Fruit fly (Drosophila melanogaster) whole organism, embryonic: ENCODE results near the gene Dpm1.

Experiments
- Ada2b ChIP-seq: fragments of 200-800 bp; sonication (Bioruptor generic); IDR thresholded peaks from 2 replicates; pipeline ENCODE4 v1.3.6; 2022; ENCODE audit warnings: missing biosample characterization, missing genetic modification characterization
- B-H2 ChIP-seq: fragments of 200-800 bp; sonication (Bioruptor generic); optimal IDR thresholded peaks from 2 replicates; lab custom pipeline; 2018; ENCODE audit warnings: missing biosample characterization, mild to moderate bottlenecking, missing genetic modification characterization
- CG10209 ChIP-seq: fragments of 200-800 bp; sonication (Bioruptor generic); optimal IDR thresholded peaks from 3 replicates; lab custom pipeline; 2017; ENCODE audit warnings: missing biosample characterization, mild to moderate bottlenecking, missing genetic modification characterization, missing genetic modification reagents
- CG11093 ChIP-seq: fragments of 200-800 bp; sonication (Bioruptor generic); IDR thresholded peaks from 3 replicates; pipeline ENCODE4 v1.3.6; 2022; ENCODE audit warnings: missing biosample characterization, missing genetic modification characterization
- CG1233 ChIP-seq: fragments of 200-800 bp; sonication (Bioruptor generic); optimal IDR thresholded peaks from 4 replicates; lab custom pipeline; 2018; ENCODE audit warnings: missing biosample characterization, mild to moderate bottlenecking, missing genetic modification characterization
- CG14014 ChIP-seq: fragments of 200-800 bp; sonication (Bioruptor generic); IDR thresholded peaks from 2 replicates; pipeline ENCODE4 v1.3.6; 2022; ENCODE audit warnings: missing biosample characterization, missing genetic modification characterization
- CG16813 ChIP-seq: fragments of 200-800 bp; sonication (Bioruptor generic); IDR thresholded peaks from 3 replicates; pipeline ENCODE4 v1.3.6; 2022; ENCODE audit warnings: missing biosample characterization, missing genetic modification characterization; ENCODE audit not compliant: partially characterized antibody
- CG16815 ChIP-seq: fragments of 200-800 bp; sonication (Bioruptor generic); optimal IDR thresholded peaks from 3 replicates; lab custom pipeline; 2017; ENCODE audit warnings: missing biosample characterization, mild to moderate bottlenecking, missing genetic modification characterization
- CG18476 ChIP-seq: fragments of 200-800 bp; sonication (Bioruptor generic); optimal IDR thresholded peaks from 2 replicates; lab custom pipeline; 2016; ENCODE audit warnings: missing biosample characterization, mild to moderate bottlenecking, missing genetic modification characterization
- CG2202 ChIP-seq: fragments of 200-800 bp; sonication (Bioruptor generic); optimal IDR thresholded peaks from 2 replicates; lab custom pipeline; 2018; ENCODE audit warnings: missing biosample characterization, mild to moderate bottlenecking, missing genetic modification characterization
- CG31224 ChIP-seq: fragments of 200-800 bp; sonication (Bioruptor generic); IDR thresholded peaks from 2 replicates; pipeline ENCODE4 v1.3.6; 2022; ENCODE audit warnings: missing biosample characterization, missing genetic modification characterization
- CG3281 ChIP-seq: fragments of 200-800 bp; sonication (Bioruptor generic); optimal IDR thresholded peaks from 3 replicates; lab custom pipeline; 2017; ENCODE audit warnings: missing biosample characterization, mild to moderate bottlenecking, missing genetic modification characterization
- CG34376 ChIP-seq: fragments of 200-800 bp; sonication (Bioruptor generic); optimal IDR thresholded peaks from 2 replicates; lab custom pipeline; 2018; ENCODE audit warnings: missing biosample characterization, mild to moderate bottlenecking, missing genetic modification characterization
- CG4707 ChIP-seq: fragments of 200-800 bp; sonication (Bioruptor generic); optimal IDR thresholded peaks from 2 replicates; lab custom pipeline; 2018; ENCODE audit warnings: missing biosample characterization, mild to moderate bottlenecking, missing genetic modification characterization, moderate library complexity
- CG5953 ChIP-seq: fragments of 200-800 bp; sonication (Bioruptor generic); IDR thresholded peaks from 2 replicates; pipeline ENCODE4 v1.3.6; 2022; ENCODE audit warnings: missing biosample characterization, missing genetic modification characterization
- CG7271 ChIP-seq: fragments of 200-800 bp; sonication (Bioruptor generic); optimal IDR thresholded peaks from 2 replicates; lab custom pipeline; 2018; ENCODE audit warnings: missing biosample characterization, mild to moderate bottlenecking, missing genetic modification characterization, moderate library complexity
- CG7745 ChIP-seq: fragments of 200-800 bp; sonication (Bioruptor generic); optimal IDR thresholded peaks from 2 replicates; lab custom pipeline; 2018; ENCODE audit warnings: missing biosample characterization, mild to moderate bottlenecking, missing genetic modification characterization, moderate library complexity
- CG8924 ChIP-seq: fragments of 200-800 bp; optimal IDR thresholded peaks from 3 replicates; lab custom pipeline; 2019; ENCODE audit warnings: missing biosample characterization, mild to moderate bottlenecking, missing genetic modification characterization, moderate library complexity
- CG9727 ChIP-seq: fragments of 200-800 bp; sonication (Bioruptor generic); optimal IDR thresholded peaks from 3 replicates; lab custom pipeline; 2017; ENCODE audit warnings: missing biosample characterization, mild to moderate bottlenecking, missing genetic modification characterization
- Dek ChIP-seq: fragments of 200-800 bp; sonication (Bioruptor generic); optimal IDR thresholded peaks from 3 replicates; lab custom pipeline; 2019; ENCODE audit warnings: missing biosample characterization, mild to moderate bottlenecking, missing genetic modification characterization, moderate library complexity
- Dip3 ChIP-seq: fragments of 200-800 bp; sonication (Bioruptor generic); optimal IDR thresholded peaks from 3 replicates; lab custom pipeline; 2016; ENCODE audit warnings: missing biosample characterization, missing genetic modification characterization
- Dll ChIP-seq: fragments of 200-800 bp; sonication (Bioruptor generic); IDR thresholded peaks from 4 replicates; pipeline ENCODE4 v1.3.6; 2022; ENCODE audit warnings: missing biosample characterization, missing genetic modification characterization; ENCODE audit not compliant: partially characterized antibody
- Doc3 ChIP-seq: fragments of 200-800 bp; sonication (Bioruptor generic); IDR thresholded peaks from 3 replicates; pipeline ENCODE4 v1.3.6; 2022; ENCODE audit warnings: missing biosample characterization, missing genetic modification characterization; ENCODE audit not compliant: partially characterized antibody
- Dref ChIP-seq: fragments of 200-800 bp; sonication (Bioruptor generic); IDR thresholded peaks from 2 replicates; pipeline ENCODE4 v1.3.6; 2022; ENCODE audit warnings: missing biosample characterization, missing genetic modification characterization
- Eip74EF ChIP-seq, 2 experiments: fragments of 200-800 bp in 1 of 2; fragments of >200 bp in 1 of 2; sonication (Bioruptor generic) in 1 of 2; optimal IDR thresholded peaks; 2 replicates each; lab custom pipeline; 2017 to 2019; ENCODE audit warnings: missing biosample characterization in 2 of 2, missing genetic modification characterization in 2 of 2, mild to moderate bottlenecking in 1 of 2, moderate library complexity in 1 of 2
- Fer3 ChIP-seq: fragments of 200-800 bp; sonication (Bioruptor generic); optimal IDR thresholded peaks from 2 replicates; lab custom pipeline; 2018; ENCODE audit warnings: missing biosample characterization, mild to moderate bottlenecking, missing genetic modification characterization, moderate library complexity
- Hr51 ChIP-seq, 2 experiments: fragments of 200-800 bp; sonication (Bioruptor generic); optimal IDR thresholded peaks; 2 replicates in 1 of 2; 3 replicates in 1 of 2; lab custom pipeline; 2016 to 2018; ENCODE audit warnings: missing biosample characterization in 2 of 2, missing genetic modification characterization in 2 of 2, mild to moderate bottlenecking in 1 of 2, moderate library complexity in 1 of 2
- Hsf ChIP-seq: fragments of 200-800 bp; sonication (Bioruptor generic); optimal IDR thresholded peaks from 3 replicates; lab custom pipeline; 2016; ENCODE audit warnings: missing biosample characterization, missing genetic modification characterization
- Mad ChIP-seq: fragments of 200-800 bp; sonication (Bioruptor generic); optimal IDR thresholded peaks from 2 replicates; lab custom pipeline; 2016; ENCODE audit warnings: missing biosample characterization, missing genetic modification characterization
- NfI ChIP-seq: fragments of 200-800 bp; sonication (Bioruptor generic); optimal IDR thresholded peaks from 3 replicates; lab custom pipeline; 2018; ENCODE audit warnings: missing biosample characterization, mild to moderate bottlenecking, missing genetic modification characterization, moderate library complexity
- Rfx ChIP-seq: fragments of 200-800 bp; sonication (Bioruptor generic); IDR thresholded peaks from 2 replicates; pipeline ENCODE4 v1.3.6; 2022; ENCODE audit warnings: missing biosample characterization, missing genetic modification characterization
- Sin3A ChIP-seq: fragments of >200 bp; optimal IDR thresholded peaks from 2 replicates; lab custom pipeline; 2018
- abd-A ChIP-seq: fragments of 200-800 bp; sonication (Bioruptor generic); optimal IDR thresholded peaks from 3 replicates; lab custom pipeline; 2019; ENCODE audit warnings: missing biosample characterization, mild to moderate bottlenecking, missing genetic modification characterization, moderate library complexity
- chinmo ChIP-seq: fragments of 200-800 bp; sonication (Bioruptor generic); IDR thresholded peaks from 4 replicates; pipeline ENCODE4 v1.3.6; 2022; ENCODE audit warnings: missing biosample characterization, missing genetic modification characterization; ENCODE audit not compliant: partially characterized antibody
- en ChIP-seq: fragments of 200-800 bp; sonication (Bioruptor generic); optimal IDR thresholded peaks from 2 replicates; lab custom pipeline; 2016; ENCODE audit warnings: missing biosample characterization, missing genetic modification characterization
- hkb ChIP-seq, 2 experiments: fragments of 200-800 bp in 1 of 2; fragments of >200 bp in 1 of 2; sonication (Bioruptor generic) in 1 of 2; IDR thresholded peaks in 1 of 2; optimal IDR thresholded peaks in 1 of 2; 2 replicates each; pipeline versions ENCODE4 v1.3.6 to Lab custom; 2017 to 2022; ENCODE audit warnings: missing biosample characterization in 1 of 2, missing genetic modification characterization in 1 of 2
- knrl ChIP-seq: fragments of 200-800 bp; sonication (Bioruptor generic); IDR thresholded peaks from 3 replicates; pipeline ENCODE4 v1.3.6; 2022; ENCODE audit warnings: missing biosample characterization, missing genetic modification characterization; ENCODE audit not compliant: partially characterized antibody
- lilli ChIP-seq: fragments of 200-800 bp; sonication (Bioruptor generic); optimal IDR thresholded peaks from 3 replicates; lab custom pipeline; 2016; ENCODE audit warnings: missing biosample characterization, missing genetic modification characterization
- nmo ChIP-seq: fragments of 200-800 bp; sonication (Bioruptor generic); optimal IDR thresholded peaks from 2 replicates; lab custom pipeline; 2018; ENCODE audit warnings: missing biosample characterization, mild to moderate bottlenecking, missing genetic modification characterization, moderate library complexity
- nom ChIP-seq: fragments of 200-800 bp; sonication (Bioruptor generic); optimal IDR thresholded peaks from 2 replicates; lab custom pipeline; 2017; ENCODE audit warnings: missing biosample characterization, missing genetic modification characterization, mild to moderate bottlenecking, moderate library complexity, missing genetic modification reagents
- onecut ChIP-seq: fragments of 200-800 bp; sonication (Bioruptor generic); IDR thresholded peaks from 2 replicates; pipeline ENCODE4 v1.3.6; 2022; ENCODE audit warnings: missing biosample characterization, missing genetic modification characterization
- pan ChIP-seq, 4 experiments: fragments of >200 bp in 3 of 4; fragments of 200-800 bp in 1 of 4; sonication (Bioruptor generic) in 1 of 4; optimal IDR thresholded peaks in 3 of 4; IDR thresholded peaks in 1 of 4; 2 replicates each; pipeline versions ENCODE4 v1.3.6 to Lab custom; 2017 to 2022; ENCODE audit warnings: missing biosample characterization in 2 of 4, missing genetic modification characterization in 2 of 4, mixed read lengths in 1 of 4
- ranshi ChIP-seq: fragments of 200-800 bp; sonication (Bioruptor generic); IDR thresholded peaks from 2 replicates; pipeline ENCODE4 v1.3.6; 2022; ENCODE audit warnings: missing biosample characterization, missing genetic modification characterization
- row ChIP-seq: fragments of 200-800 bp; sonication (Bioruptor generic); IDR thresholded peaks from 3 replicates; pipeline ENCODE4 v1.3.6; 2022; ENCODE audit warnings: missing biosample characterization, missing genetic modification characterization
- sna ChIP-seq: fragments of 200-800 bp; sonication (Bioruptor generic); IDR thresholded peaks from 2 replicates; pipeline ENCODE4 v1.3.6; 2022; ENCODE audit warnings: missing biosample characterization, missing genetic modification characterization; ENCODE audit not compliant: partially characterized antibody
- stwl ChIP-seq: fragments of 200-800 bp; sonication (Bioruptor generic); optimal IDR thresholded peaks from 3 replicates; lab custom pipeline; 2018; ENCODE audit warnings: missing biosample characterization, mild to moderate bottlenecking, missing genetic modification characterization, moderate library complexity
- tin ChIP-seq: fragments of 200-800 bp; sonication (Bioruptor generic); optimal IDR thresholded peaks from 3 replicates; lab custom pipeline; 2016; ENCODE audit warnings: missing biosample characterization, missing genetic modification characterization

Gene Dpm1

DNA sequence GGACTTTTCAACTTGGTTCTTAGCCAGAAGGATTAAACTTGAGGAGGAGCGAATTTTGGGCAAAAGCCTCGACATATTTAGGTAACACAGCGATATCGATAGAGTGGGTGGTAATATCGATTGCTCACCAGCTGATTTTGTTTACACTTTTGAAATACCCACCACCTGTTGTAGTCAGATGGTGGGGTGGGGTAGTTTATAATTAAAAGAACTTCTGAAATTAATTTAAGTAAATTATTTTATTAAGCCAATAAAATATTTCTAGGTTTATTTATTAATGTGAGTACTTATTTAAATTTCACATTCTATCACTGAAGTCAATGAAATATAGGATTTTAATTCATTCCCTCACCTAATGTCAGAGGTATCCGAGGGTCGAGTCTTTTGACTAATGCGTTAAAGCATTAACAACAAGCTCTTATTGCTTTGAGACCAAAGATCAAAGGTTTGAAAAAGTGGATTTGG, 36.1 kb downstream of the Dpm1 start, which contains the start of the genes CG10194 and CG18094 (continued):
- peak; percentile 44; the same call in 2 of the 3 replicates for TF ChIP-seq CG16813
- no peak for TF ChIP-seq hkb (optimal IDR thresholded peaks at IDR 0.05; lab: Kevin White, UChicago)
- TF ChIP-seq hkb (GFP tag; IDR thresholded peaks at IDR 0.05; lab: Robert Waterston, UW) = peak; percentile 19; the same call in 1 of the 2 replicates
- peak; percentile 10 for TF ChIP-seq Dip3
- TF ChIP-seq nmo (GFP tag; lab: Kevin White, UChicago) = peak; percentile 47
- TF ChIP-seq Mad = no peak
- no peak for TF ChIP-seq abd-A
- TF ChIP-seq CG7271 (tag; lab: Kevin White, UChicago) = no peak
- TF ChIP-seq CG31224 (GFP tag; lab: Robert Waterston, UW) = no peak
- TF ChIP-seq onecut (GFP tag; lab: Robert Waterston, UW) = no peak; the same call in 1 of the 2 replicates
- TF ChIP-seq CG2202 (tag; lab: Kevin White, UChicago) = peak; percentile 3
- peak; percentile 33 for TF ChIP-seq NfI (GFP tag; lab: Kevin White, UChicago)
- TF ChIP-seq CG18476 = no peak
- TF ChIP-seq row (GFP tag; lab: Robert Waterston, UW) = peak; percentile 92
- peak; percentile 18 for TF ChIP-seq CG8924 (tag; lab: Kevin White, UChicago)
- TF ChIP-seq Sin3A (lab: Kevin White, UChicago) = no peak
- TF ChIP-seq Ada2b (GFP tag; lab: Robert Waterston, UW) = peak; percentile 12; the same call in 1 of the 2 replicates
- TF ChIP-seq CG4707 = no peak
- peak; percentile 14 for TF ChIP-seq CG16815 (GFP tag; lab: Kevin White, UChicago)
- no peak for TF ChIP-seq pan (optimal IDR thresholded peaks at IDR 0.05; lab: Kevin White, UChicago)
- TF ChIP-seq pan (GFP tag; optimal IDR thresholded peaks at IDR 0.05 in 1 of 2, IDR thresholded peaks at IDR 0.05 in 1 of 2) = peak in 1 of 2 experiments; percentile 17
- TF ChIP-seq CG1233 (GFP tag; lab: Kevin White, UChicago) = no peak
- no peak for TF ChIP-seq CG5953 (GFP tag; lab: Robert Waterston, UW)
- TF ChIP-seq CG11093 (GFP tag; lab: Robert Waterston, UW) = no peak
- peak; percentile 72 for TF ChIP-seq Dll
- peak; percentile 25 for TF ChIP-seq Dek (tag; lab: Kevin White, UChicago)
- peak; percentile 29 for TF ChIP-seq CG10209 (GFP tag; lab: Kevin White, UChicago)
- TF ChIP-seq Rfx (GFP tag; lab: Robert Waterston, UW) = 0 out of 2 replicates have a peak, but pooled peaks have one; percentile 12
- 0 out of 4 replicates have a peak, but pooled peaks have one; percentile 43 for TF ChIP-seq chinmo
- peak; percentile 5 to 64 for TF ChIP-seq Hr51 (GFP tag; optimal IDR thresholded peaks at IDR 0.05; lab: Kevin White, UChicago)
- TF ChIP-seq Eip74EF (GFP tag; optimal IDR thresholded peaks at IDR 0.05; lab: Kevin White, UChicago) = peak in 1 of 2 experiments; percentile 16
- TF ChIP-seq CG14014 (GFP tag; lab: Robert Waterston, UW) = 0 out of 2 replicates have a peak, but pooled peaks have one; percentile 6
- TF ChIP-seq Dref (GFP tag; lab: Robert Waterston, UW) = peak; percentile 74
- peak; percentile 63 for TF ChIP-seq Doc3 (GFP tag; lab: Robert Waterston, UW)
- peak; percentile 40 for TF ChIP-seq CG3281
- no peak for TF ChIP-seq B-H2 (GFP tag; lab: Kevin White, UChicago)
- peak; percentile 68 for TF ChIP-seq lilli (GFP tag; lab: Kevin White, UChicago)
- peak; percentile 38 for TF ChIP-seq Hsf (GFP tag; lab: Kevin White, UChicago)
- TF ChIP-seq nom = no peak
- TF ChIP-seq CG9727 (GFP tag; lab: Kevin White, UChicago) = peak; percentile 38
- TF ChIP-seq stwl (tag; lab: Kevin White, UChicago) = peak; percentile 9
- peak; percentile 8 for TF ChIP-seq CG7745 (tag; lab: Kevin White, UChicago)
- no peak for TF ChIP-seq en (GFP tag; lab: Kevin White, UChicago)
- TF ChIP-seq knrl (GFP tag; lab: Robert Waterston, UW) = peak; percentile 50; the same call in 2 of the 3 replicates
- peak; percentile 70 for TF ChIP-seq sna (GFP tag; lab: Robert Waterston, UW)
- TF ChIP-seq tin = peak; percentile 14
- TF ChIP-seq CG34376 (GFP tag; lab: Kevin White, UChicago) = peak; percentile 34
- peak; percentile 47 for TF ChIP-seq Fer3
- 0 out of 2 replicates have a peak, but pooled peaks have one; percentile 19 for TF ChIP-seq ranshi
